Fruit fly (Drosophila melanogaster) whole organism, embryonic: ENCODE data around the gene CenB1A.

Source experiments
- ATbp ChIP-seq: fragments of 200-800 bp; sonication (Bioruptor generic); optimal IDR thresholded peaks from 2 replicates; lab custom pipeline; 2017; ENCODE audit warnings: missing biosample characterization, mild to moderate bottlenecking, missing genetic modification characterization, missing genetic modification reagents
- Abd-B ChIP-seq: fragments of 200-800 bp; sonication (Bioruptor generic); optimal IDR thresholded peaks from 2 replicates; lab custom pipeline; 2018; ENCODE audit warnings: missing biosample characterization, mild to moderate bottlenecking, missing genetic modification characterization, moderate library complexity
- Ada2b ChIP-seq: fragments of 200-800 bp; sonication (Bioruptor generic); IDR thresholded peaks from 2 replicates; pipeline ENCODE4 v1.3.6; 2022; ENCODE audit warnings: missing biosample characterization, missing genetic modification characterization
- Antp ChIP-seq: fragments of 200-800 bp; sonication (Bioruptor generic); optimal IDR thresholded peaks from 3 replicates; lab custom pipeline; 2016; ENCODE audit warnings: missing biosample characterization, missing genetic modification characterization
- BtbVII ChIP-seq: fragments of 200-800 bp; sonication (Bioruptor generic); optimal IDR thresholded peaks from 3 replicates; lab custom pipeline; 2017; ENCODE audit warnings: missing biosample characterization, mild to moderate bottlenecking, missing genetic modification characterization
- CG1024 ChIP-seq: fragments of 200-800 bp; sonication (Bioruptor generic); IDR thresholded peaks from 2 replicates; pipeline ENCODE4 v1.3.6; 2022; ENCODE audit warnings: missing biosample characterization, missing genetic modification characterization
- CG11504 ChIP-seq: fragments of 200-800 bp; sonication (Bioruptor generic); optimal IDR thresholded peaks from 3 replicates; lab custom pipeline; 2019; ENCODE audit warnings: missing biosample characterization, mild to moderate bottlenecking, missing genetic modification characterization, moderate library complexity
- CG11696 ChIP-seq: fragments of 200-800 bp; sonication (Bioruptor generic); IDR thresholded peaks from 2 replicates; pipeline ENCODE4 v1.3.6; 2022; ENCODE audit warnings: missing biosample characterization, missing genetic modification characterization
- CG12071 ChIP-seq: fragments of 200-800 bp; sonication (Bioruptor generic); optimal IDR thresholded peaks from 3 replicates; lab custom pipeline; 2018; ENCODE audit warnings: missing biosample characterization, mild to moderate bottlenecking, missing genetic modification characterization
- CG12104 ChIP-seq: fragments of 200-800 bp; sonication (Bioruptor generic); optimal IDR thresholded peaks from 3 replicates; lab custom pipeline; 2016; ENCODE audit warnings: missing biosample characterization, missing genetic modification characterization
- CG1233 ChIP-seq: fragments of 200-800 bp; sonication (Bioruptor generic); optimal IDR thresholded peaks from 4 replicates; lab custom pipeline; 2018; ENCODE audit warnings: missing biosample characterization, mild to moderate bottlenecking, missing genetic modification characterization
- CG13775 ChIP-seq: fragments of 200-800 bp; sonication (Bioruptor generic); optimal IDR thresholded peaks from 3 replicates; lab custom pipeline; 2017; ENCODE audit warnings: missing biosample characterization, mild to moderate bottlenecking, missing genetic modification characterization
- CG13894 ChIP-seq: fragments of 200-800 bp; sonication (Bioruptor generic); optimal IDR thresholded peaks from 3 replicates; lab custom pipeline; 2018; ENCODE audit warnings: missing biosample characterization, mild to moderate bottlenecking, missing genetic modification characterization, moderate library complexity
- CG16863 ChIP-seq: fragments of 200-800 bp; sonication (Bioruptor generic); optimal IDR thresholded peaks from 3 replicates; lab custom pipeline; 2016; ENCODE audit warnings: missing biosample characterization, missing genetic modification characterization
- CG17328 ChIP-seq: fragments of 200-800 bp; sonication (Bioruptor generic); IDR thresholded peaks from 2 replicates; pipeline ENCODE4 v1.3.6; 2022; ENCODE audit warnings: missing biosample characterization, missing genetic modification characterization
- CG18764 ChIP-seq: fragments of 200-800 bp; sonication (Bioruptor generic); optimal IDR thresholded peaks from 3 replicates; lab custom pipeline; 2016; ENCODE audit warnings: missing biosample characterization, missing genetic modification characterization
- CG2678 ChIP-seq: fragments of 200-800 bp; sonication (Bioruptor generic); optimal IDR thresholded peaks from 3 replicates; lab custom pipeline; 2019; ENCODE audit warnings: missing biosample characterization, mild to moderate bottlenecking, missing genetic modification characterization, moderate library complexity
- CG3726 ChIP-seq: fragments of 200-800 bp; sonication (Bioruptor generic); IDR thresholded peaks from 3 replicates; pipeline ENCODE4, ENCODE4 v1.3.6; 2022; ENCODE audit warnings: missing biosample characterization, missing genetic modification characterization
- CG7839 ChIP-seq: fragments of 200-800 bp; sonication (Bioruptor generic); optimal IDR thresholded peaks from 3 replicates; lab custom pipeline; 2018; ENCODE audit warnings: missing biosample characterization, mild to moderate bottlenecking, missing genetic modification characterization, moderate library complexity
- Deaf1 ChIP-seq: fragments of 200-800 bp; optimal IDR thresholded peaks from 3 replicates; lab custom pipeline; 2019; ENCODE audit warnings: missing biosample characterization, mild to moderate bottlenecking, missing genetic modification characterization, moderate library complexity
- Fer1 ChIP-seq: fragments of 200-800 bp; sonication (Bioruptor generic); optimal IDR thresholded peaks from 2 replicates; lab custom pipeline; 2017; ENCODE audit warnings: missing biosample characterization, mild to moderate bottlenecking, missing genetic modification characterization
- Gsc ChIP-seq: fragments of 200-800 bp; sonication (Bioruptor generic); IDR thresholded peaks from 2 replicates; pipeline ENCODE4 v1.3.6; 2022; ENCODE audit warnings: missing biosample characterization, missing genetic modification characterization
- H2.0 ChIP-seq: fragments of 200-800 bp; sonication (Bioruptor generic); IDR thresholded peaks from 2 replicates; pipeline ENCODE4 v1.3.6; 2022; ENCODE audit warnings: missing biosample characterization, missing genetic modification characterization
- HLH3B ChIP-seq: fragments of 200-800 bp; sonication (Bioruptor generic); IDR thresholded peaks from 2 replicates; pipeline ENCODE4 v1.3.6; 2022; ENCODE audit warnings: missing biosample characterization, missing genetic modification characterization
- Hey ChIP-seq: fragments of 200-800 bp; sonication (Bioruptor generic); optimal IDR thresholded peaks from 3 replicates; lab custom pipeline; 2018; ENCODE audit warnings: missing biosample characterization, mild to moderate bottlenecking, missing genetic modification characterization
- Hr51 ChIP-seq, 2 experiments: fragments of 200-800 bp; sonication (Bioruptor generic); optimal IDR thresholded peaks; 2 replicates in 1 of 2; 3 replicates in 1 of 2; lab custom pipeline; 2016 to 2018; ENCODE audit warnings: missing biosample characterization in 2 of 2, missing genetic modification characterization in 2 of 2, mild to moderate bottlenecking in 1 of 2, moderate library complexity in 1 of 2
- Jarid2 ChIP-seq: fragments of 200-800 bp; sonication (Bioruptor generic); optimal IDR thresholded peaks from 3 replicates; lab custom pipeline; 2017; ENCODE audit warnings: mild to moderate bottlenecking, missing biosample characterization, missing genetic modification reagents, missing genetic modification characterization
- MBD-R2 ChIP-seq: fragments of 200-800 bp; sonication (Bioruptor generic); IDR thresholded peaks from 2 replicates; pipeline ENCODE4 v1.3.6; 2022; ENCODE audit warnings: missing biosample characterization, missing genetic modification characterization
- Pdp1 ChIP-seq, 2 experiments: fragments of 200-800 bp; sonication (Bioruptor generic); optimal IDR thresholded peaks; 3 replicates each; lab custom pipeline; 2016; ENCODE audit warnings: missing biosample characterization in 2 of 2, missing genetic modification characterization in 2 of 2, mild to moderate bottlenecking in 1 of 2, moderate library complexity in 1 of 2
- Rfx ChIP-seq: fragments of 200-800 bp; sonication (Bioruptor generic); IDR thresholded peaks from 2 replicates; pipeline ENCODE4 v1.3.6; 2022; ENCODE audit warnings: missing biosample characterization, missing genetic modification characterization
- Sry-δ ChIP-seq: fragments of 200-800 bp; sonication (Bioruptor generic); optimal IDR thresholded peaks from 2 replicates; lab custom pipeline; 2016; ENCODE audit warnings: missing biosample characterization, missing genetic modification characterization
- TFAM ChIP-seq: fragments of 200-800 bp; sonication (Bioruptor generic); optimal IDR thresholded peaks from 2 replicates; lab custom pipeline; 2017; ENCODE audit warnings: missing biosample characterization, missing genetic modification characterization, inconsistent platforms
- Taf1 ChIP-seq: fragments of 200-800 bp; sonication (Bioruptor generic); IDR thresholded peaks from 2 replicates; pipeline ENCODE4 v1.3.6; 2022; ENCODE audit warnings: missing biosample characterization, missing genetic modification characterization
- ap ChIP-seq: fragments of 200-800 bp; sonication (Bioruptor generic); IDR thresholded peaks from 2 replicates; pipeline ENCODE4 v1.3.6; 2022; ENCODE audit warnings: missing biosample characterization, missing genetic modification characterization
- ash1 ChIP-seq: fragments of 200-800 bp; sonication (Bioruptor generic); optimal IDR thresholded peaks from 2 replicates; lab custom pipeline; 2018; ENCODE audit warnings: missing biosample characterization, mild to moderate bottlenecking, missing genetic modification characterization
- chinmo ChIP-seq: fragments of 200-800 bp; sonication (Bioruptor generic); IDR thresholded peaks from 4 replicates; pipeline ENCODE4 v1.3.6; 2022; ENCODE audit warnings: missing biosample characterization, missing genetic modification characterization; ENCODE audit not compliant: partially characterized antibody
- ci ChIP-seq: fragments of 200-800 bp; sonication (Bioruptor generic); IDR thresholded peaks from 3 replicates; pipeline ENCODE4 v1.3.6; 2022; ENCODE audit warnings: missing biosample characterization, missing genetic modification characterization
- crp ChIP-seq, 2 experiments: fragments of 200-800 bp; sonication (Bioruptor generic); optimal IDR thresholded peaks; 2 replicates in 1 of 2; 3 replicates in 1 of 2; lab custom pipeline; 2017; ENCODE audit warnings: missing biosample characterization in 2 of 2, missing genetic modification characterization in 2 of 2, mild to moderate bottlenecking in 1 of 2, moderate library complexity in 1 of 2
- cwo ChIP-seq: fragments of 200-800 bp; sonication (Bioruptor generic); optimal IDR thresholded peaks from 3 replicates; lab custom pipeline; 2017; ENCODE audit warnings: missing biosample characterization, missing genetic modification characterization, mild to moderate bottlenecking, moderate library complexity, missing genetic modification reagents
- dysf ChIP-seq: fragments of 200-800 bp; sonication (Bioruptor generic); IDR thresholded peaks from 3 replicates; pipeline ENCODE4 v1.3.6; 2022; ENCODE audit warnings: missing biosample characterization, missing genetic modification characterization
- gem ChIP-seq: fragments of 200-800 bp; sonication (Bioruptor generic); optimal IDR thresholded peaks from 2 replicates; lab custom pipeline; 2019; ENCODE audit warnings: missing biosample characterization, mild to moderate bottlenecking, missing genetic modification characterization, moderate library complexity
- grn ChIP-seq: fragments of 200-800 bp; sonication (Bioruptor generic); optimal IDR thresholded peaks from 3 replicates; lab custom pipeline; 2017; ENCODE audit warnings: missing biosample characterization, missing genetic modification characterization
- hbn ChIP-seq: fragments of 200-800 bp; sonication (Bioruptor generic); IDR thresholded peaks from 2 replicates; pipeline ENCODE4 v1.3.6; 2022; ENCODE audit warnings: missing biosample characterization, missing genetic modification characterization; ENCODE audit not compliant: partially characterized antibody
- maf-S ChIP-seq: fragments of 200-800 bp; sonication (Bioruptor generic); optimal IDR thresholded peaks from 2 replicates; lab custom pipeline; 2016; ENCODE audit warnings: missing biosample characterization, missing genetic modification characterization
- onecut ChIP-seq: fragments of 200-800 bp; sonication (Bioruptor generic); IDR thresholded peaks from 2 replicates; pipeline ENCODE4 v1.3.6; 2022; ENCODE audit warnings: missing biosample characterization, missing genetic modification characterization
- sens ChIP-seq: fragments of 200-800 bp; sonication (Bioruptor generic); peaks from one replicate; lab custom pipeline; 2016; ENCODE audit warnings: missing biosample characterization, missing genetic modification characterization
- shn ChIP-seq: fragments of 200-800 bp; sonication (Bioruptor generic); optimal IDR thresholded peaks from 3 replicates; lab custom pipeline; 2016; ENCODE audit warnings: missing biosample characterization, missing genetic modification characterization
- tap ChIP-seq: fragments of 200-800 bp; optimal IDR thresholded peaks from 3 replicates; lab custom pipeline; 2019; ENCODE audit warnings: missing biosample characterization, mild to moderate bottlenecking, missing genetic modification characterization, moderate library complexity
- z ChIP-seq: fragments of 200-800 bp; sonication (Bioruptor generic); IDR thresholded peaks from 3 replicates; pipeline ENCODE4 v1.3.6; 2022; ENCODE audit warnings: missing biosample characterization, missing genetic modification characterization

CenB1A gene

DNA sequence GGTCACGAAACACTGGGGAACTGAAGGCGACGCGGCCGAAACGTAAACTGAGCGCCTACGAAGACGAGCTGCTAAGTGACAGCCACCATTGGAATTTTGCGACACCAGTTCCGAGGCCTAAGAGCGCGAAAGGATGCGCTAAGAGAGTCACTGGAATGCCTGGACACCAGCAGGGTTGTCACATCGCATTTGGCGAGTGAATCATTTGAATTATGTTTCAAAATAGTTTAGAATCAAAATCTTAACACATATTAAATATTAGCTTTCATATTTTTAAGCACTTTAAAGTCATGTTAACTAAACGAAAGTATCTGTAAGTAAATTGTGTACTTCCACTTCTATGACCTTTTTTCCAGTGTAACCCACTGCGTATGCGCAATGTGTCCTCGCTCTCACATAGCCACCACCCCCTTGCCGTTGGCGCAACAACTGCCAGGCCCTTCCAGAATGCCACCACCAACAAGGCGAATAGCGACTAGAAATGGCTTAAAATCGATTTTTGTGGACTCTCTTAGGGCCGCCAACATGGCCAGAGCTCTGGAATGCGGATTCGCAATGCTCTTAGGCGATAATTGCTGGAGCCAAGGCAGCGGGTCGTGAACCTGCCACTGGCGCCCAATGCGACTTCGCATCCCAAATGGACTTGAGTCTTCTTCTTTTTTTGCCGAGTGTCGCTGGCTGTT is 5.4 kb upstream of the CenB1A start, which contains the start of gene Cow (continued):
- TF ChIP-seq Fer1 (GFP tag; lab: Kevin White, UChicago), result peak; percentile 86
- no peak for TF ChIP-seq TFAM (GFP tag; lab: Kevin White, UChicago)
- peak; percentile 35 for TF ChIP-seq BtbVII (GFP tag; lab: Kevin White, UChicago)
- no peak for TF ChIP-seq Gsc
- peak; percentile 32 for TF ChIP-seq Antp (GFP tag; lab: Kevin White, UChicago)
- peak; percentile 43 to 48 for TF ChIP-seq Pdp1 (GFP tag; optimal IDR thresholded peaks at IDR 0.05; lab: Kevin White, UChicago)
- TF ChIP-seq CG11696 (GFP tag; lab: Robert Waterston, UW), result no peak
- no peak for TF ChIP-seq Hey (tag; lab: Kevin White, UChicago)
- peak; percentile 46 for TF ChIP-seq CG13775 (GFP tag; lab: Kevin White, UChicago)
- TF ChIP-seq H2.0 (GFP tag; lab: Robert Waterston, UW), result peak; percentile 35; the same call in 1 of the 2 replicates
- TF ChIP-seq maf-S (GFP tag; lab: Kevin White, UChicago), result no peak
- TF ChIP-seq chinmo (GFP tag; lab: Robert Waterston, UW), result no peak
- peak; percentile 73 for TF ChIP-seq Ada2b (GFP tag; lab: Robert Waterston, UW)
- peak; percentile 2 for TF ChIP-seq tap (tag; lab: Kevin White, UChicago)
- TF ChIP-seq CG16863 (GFP tag; lab: Kevin White, UChicago), result peak; percentile 41
- TF ChIP-seq dysf (GFP tag; lab: Robert Waterston, UW), result peak; percentile 82
- TF ChIP-seq ATbp, result peak; percentile 45
- peak; percentile 74 for TF ChIP-seq CG11504 (tag; lab: Kevin White, UChicago)
- TF ChIP-seq ash1 (GFP tag; lab: Kevin White, UChicago), result no peak
- peak; percentile 76 for TF ChIP-seq gem (tag; lab: Kevin White, UChicago)
- TF ChIP-seq CG7839 (tag; lab: Kevin White, UChicago), result peak; percentile 70
- 0 out of 3 replicates have a peak, but pooled peaks have one; percentile 50 for TF ChIP-seq CG3726 (GFP tag; lab: Robert Waterston, UW)
- TF ChIP-seq Taf1 (GFP tag; lab: Robert Waterston, UW), result peak; percentile 63
- TF ChIP-seq CG1024 (GFP tag; lab: Robert Waterston, UW), result no peak
- TF ChIP-seq sens (GFP tag; lab: Kevin White, UChicago), result peak; percentile 89
- no peak for TF ChIP-seq grn (GFP tag; lab: Kevin White, UChicago)
- peak; percentile 49 for TF ChIP-seq CG13894 (tag; lab: Kevin White, UChicago)
- TF ChIP-seq CG12071 (GFP tag; lab: Kevin White, UChicago), result peak; percentile 38
- TF ChIP-seq ap (GFP tag; lab: Robert Waterston, UW), result peak; percentile 28; the same call in 1 of the 2 replicates
- TF ChIP-seq z, result no peak
- no peak for TF ChIP-seq hbn (GFP tag; lab: Robert Waterston, UW)
- TF ChIP-seq cwo (GFP tag; lab: Kevin White, UChicago), result peak; percentile 72
- peak; percentile 55; the same call in 1 of the 2 replicates for TF ChIP-seq CG17328 (GFP tag; lab: Robert Waterston, UW)
- no peak for TF ChIP-seq CG1233 (GFP tag; lab: Kevin White, UChicago)
- TF ChIP-seq onecut, result peak; percentile 95
- peak; percentile 3 for TF ChIP-seq CG18764 (GFP tag; lab: Kevin White, UChicago)
- TF ChIP-seq shn, result no peak
- TF ChIP-seq Hr51 (GFP tag; optimal IDR thresholded peaks at IDR 0.05; lab: Kevin White, UChicago), result peak; percentile 43 to 73
- no peak for TF ChIP-seq Abd-B (GFP tag; lab: Kevin White, UChicago)
- peak; percentile 66 for TF ChIP-seq HLH3B (GFP tag; lab: Robert Waterston, UW)
- TF ChIP-seq Jarid2, result peak; percentile 6
- peak; percentile 39; the same call in 1 of the 2 replicates for TF ChIP-seq MBD-R2 (GFP tag; lab: Robert Waterston, UW)
- no peak for TF ChIP-seq crp (GFP tag; optimal IDR thresholded peaks at IDR 0.05; lab: Kevin White, UChicago)
- TF ChIP-seq Sry-δ (GFP tag; lab: Kevin White, UChicago), result peak; percentile 26
- peak; percentile 81 for TF ChIP-seq CG2678 (tag; lab: Kevin White, UChicago)
- TF ChIP-seq Rfx (GFP tag; lab: Robert Waterston, UW), result peak; percentile 77
- peak; percentile 24 for TF ChIP-seq CG12104
- TF ChIP-seq Deaf1 (tag; lab: Kevin White, UChicago), result peak; percentile 55
- TF ChIP-seq ci (GFP tag; lab: Robert Waterston, UW), result peak; percentile 70
